Worm (Caenorhabditis elegans) whole organism, young adult: ENCODE measurements around the gene srg-64.

Experiments used
- B0261.1 ChIP-seq: sonication (generic microtip); optimal IDR thresholded peaks from 2 replicates; lab custom pipeline; 2016; ENCODE audit warnings: mild to moderate bottlenecking, missing genetic modification characterization, moderate library complexity, missing compliant biosample characterization
- C06A6.2 ChIP-seq: fragments of 200-800 bp; sonication (Bioruptor generic); conservative IDR thresholded peaks from 2 replicates; pipeline ENCODE4 v1.3.6; 2022; ENCODE audit warnings: missing genetic modification characterization, missing compliant biosample characterization
- D2030.7 ChIP-seq: fragments of 200-800 bp; sonication (Bioruptor generic); IDR thresholded peaks from 2 replicates; pipeline ENCODE4 v1.3.6; 2022; ENCODE audit warnings: missing genetic modification reagents, missing genetic modification characterization, missing compliant biosample characterization
- F33H1.4 ChIP-seq: fragments of 200-800 bp; sonication (Bioruptor generic); IDR thresholded peaks from 2 replicates; pipeline ENCODE4 v1.3.6; 2022; ENCODE audit warnings: missing genetic modification reagents, missing genetic modification characterization, missing compliant biosample characterization
- K11D2.4 ChIP-seq: fragments of 200-800 bp; sonication (Bioruptor generic); IDR thresholded peaks from 2 replicates; pipeline ENCODE4 v1.3.6; 2022; ENCODE audit warnings: missing genetic modification reagents, missing genetic modification characterization, missing compliant biosample characterization
- K12H6.12 ChIP-seq: fragments of 200-800 bp; sonication (Bioruptor generic); optimal IDR thresholded peaks from 2 replicates; lab custom pipeline; 2018; ENCODE audit warnings: mild to moderate bottlenecking, missing genetic modification characterization, missing compliant biosample characterization
- athp-1 ChIP-seq: sonication (generic microtip); optimal IDR thresholded peaks from 2 replicates; lab custom pipeline; 2017; ENCODE audit warnings: mild to moderate bottlenecking, missing genetic modification characterization, missing compliant biosample characterization
- bed-2 ChIP-seq: fragments of 200-800 bp; sonication (Bioruptor generic); IDR thresholded peaks from 2 replicates; pipeline ENCODE4 v1.3.6; 2022; ENCODE audit warnings: missing genetic modification reagents, missing genetic modification characterization, missing compliant biosample characterization
- dox-1 ChIP-seq: fragments of 200-800 bp; sonication (Bioruptor generic); IDR thresholded peaks from 2 replicates; pipeline ENCODE4 v1.3.6; 2022; ENCODE audit warnings: missing genetic modification reagents, missing genetic modification characterization, missing compliant biosample characterization
- egl-18 ChIP-seq: fragments of 200-800 bp; sonication (Bioruptor generic); IDR thresholded peaks from 2 replicates; pipeline ENCODE4 v1.3.6; 2022; ENCODE audit warnings: missing genetic modification reagents, missing genetic modification characterization, missing compliant biosample characterization
- egrh-3 ChIP-seq: fragments of 200-800 bp; sonication (Bioruptor generic); IDR thresholded peaks from 2 replicates; pipeline ENCODE4 v1.3.6; 2022; ENCODE audit warnings: missing genetic modification reagents, missing genetic modification characterization, missing compliant biosample characterization
- ets-4 ChIP-seq: fragments of 200-800 bp; sonication (Bioruptor generic); optimal IDR thresholded peaks from 2 replicates; lab custom pipeline; 2018; ENCODE audit warnings: mild to moderate bottlenecking, missing genetic modification characterization, missing compliant biosample characterization
- gei-17 ChIP-seq: fragments of 200-800 bp; sonication (Bioruptor generic); optimal IDR thresholded peaks from 2 replicates; lab custom pipeline; 2018; ENCODE audit warnings: mild to moderate bottlenecking, missing genetic modification characterization, missing compliant biosample characterization
- hmg-1.2 ChIP-seq: fragments of 200-800 bp; sonication (Bioruptor generic); IDR thresholded peaks from 2 replicates; pipeline ENCODE4 v1.3.6; 2022; ENCODE audit warnings: missing genetic modification reagents, missing genetic modification characterization, missing compliant biosample characterization
- hmg-20 ChIP-seq: fragments of 200-800 bp; sonication (Bioruptor generic); IDR thresholded peaks from 2 replicates; pipeline ENCODE4 v1.3.6; 2022; ENCODE audit warnings: missing genetic modification reagents, missing genetic modification characterization, missing compliant biosample characterization
- mes-4 ChIP-seq: sonication (generic microtip); optimal IDR thresholded peaks from 2 replicates; lab custom pipeline; 2016; ENCODE audit warnings: missing genotype, missing genetic modification characterization, missing compliant biosample characterization
- nhr-120 ChIP-seq: fragments of 200-800 bp; sonication (Bioruptor generic); IDR thresholded peaks from 2 replicates; pipeline ENCODE4 v1.3.6; 2022; ENCODE audit warnings: missing genetic modification characterization, missing compliant biosample characterization
- nhr-27 ChIP-seq: fragments of 200-800 bp; sonication (Bioruptor generic); optimal IDR thresholded peaks from 2 replicates; lab custom pipeline; 2018; ENCODE audit warnings: mild to moderate bottlenecking, missing genetic modification characterization, moderate library complexity, missing compliant biosample characterization
- nhr-80 ChIP-seq: sonication (generic microtip); optimal IDR thresholded peaks from 2 replicates; lab custom pipeline; 2016; ENCODE audit warnings: missing genetic modification characterization, missing compliant biosample characterization
- rec-8 ChIP-seq, 2 experiments: sonication (generic microtip); optimal IDR thresholded peaks; 2 replicates each; lab custom pipeline; 2016; ENCODE audit warnings: mild to moderate bottlenecking in 2 of 2, missing genetic modification characterization in 2 of 2, missing genetic modification reagents in 2 of 2, missing genotype in 2 of 2, missing biosample characterization in 1 of 2, missing compliant biosample characterization in 1 of 2, moderate library complexity in 1 of 2
- rpc-1 ChIP-seq, 2 experiments: fragments of 150-350 bp in 1 of 2; sonication (generic microtip) in 1 of 2; optimal IDR thresholded peaks; 2 replicates each; lab custom pipeline; 2014 to 2018; ENCODE audit warnings: missing biosample characterization in 1 of 2, missing genetic modification characterization in 1 of 2, missing genetic modification reagents in 1 of 2, missing genotype in 1 of 2
- sdz-38 ChIP-seq: sonication (generic microtip); optimal IDR thresholded peaks from 2 replicates; lab custom pipeline; 2016; ENCODE audit warnings: missing genotype, missing genetic modification characterization, missing compliant biosample characterization
- snpc-4 ChIP-seq, 5 experiments: fragments of 150-350 bp in 1 of 5; sonication (generic microtip) in 4 of 5; optimal IDR thresholded peaks; 2 replicates each; lab custom pipeline; 2014 to 2018; ENCODE audit warnings: missing genetic modification characterization in 5 of 5, missing biosample characterization in 3 of 5, antibody characterized with exemption in 2 of 5, mild to moderate bottlenecking in 2 of 5, missing compliant biosample characterization in 2 of 5, missing genotype in 2 of 5, moderate library complexity in 2 of 5, missing genetic modification reagents in 1 of 5
- tbp1 ChIP-seq: fragments of 200-800 bp; sonication (Bioruptor generic); optimal IDR thresholded peaks from 2 replicates; lab custom pipeline; 2018; ENCODE audit warnings: mild to moderate bottlenecking, missing genetic modification characterization, missing compliant biosample characterization
- xnd-1 ChIP-seq: sonication (generic microtip); optimal IDR thresholded peaks from 2 replicates; lab custom pipeline; 2016; ENCODE audit warnings: missing genotype, missing genetic modification reagents, missing genetic modification characterization, missing compliant biosample characterization
- zfh-2 ChIP-seq: fragments of 200-800 bp; sonication (Bioruptor generic); conservative IDR thresholded peaks from 2 replicates; pipeline ENCODE4 v1.3.6; 2022; ENCODE audit warnings: missing genetic modification reagents, missing genetic modification characterization, missing compliant biosample characterization
- ztf-6 ChIP-seq: fragments of 200-800 bp; sonication (Bioruptor generic); IDR thresholded peaks from 2 replicates; pipeline ENCODE4 v1.3.6; 2022; ENCODE audit warnings: missing genetic modification reagents, missing genetic modification characterization, missing compliant biosample characterization

srg-64 gene

DNA sequence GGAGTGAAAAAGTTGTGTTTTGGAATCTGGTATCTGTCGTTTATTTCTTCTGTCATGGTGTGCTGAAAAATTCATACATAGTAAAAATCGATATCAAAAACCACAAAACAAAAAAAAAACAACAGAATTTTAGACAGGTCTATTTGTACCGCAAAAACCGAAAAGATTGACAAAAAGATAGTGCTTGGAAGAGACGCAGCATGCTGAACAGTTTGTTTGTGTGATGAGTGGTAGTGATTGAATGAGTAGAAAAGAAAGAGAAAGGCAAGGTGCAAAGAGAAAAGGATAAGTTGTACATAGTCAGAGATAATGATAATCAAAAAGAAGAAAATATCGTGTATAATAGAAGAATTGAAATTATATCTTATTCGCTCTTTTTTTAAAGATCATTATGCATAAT lies 32.2 kb upstream of the srg-64 start, which contains the start of gene Y7A5A.2:
Gene Y7A5A.2 (minus strand): TSS at position 62 of the 400 bp plus-strand sequence.
- TF ChIP-seq dox-1 (GFP tag; lab: Robert Waterston, UW) (no peak), nhr-27 (no peak), hmg-1.2 (GFP tag; lab: Robert Waterston, UW) (peak; percentile 19; the same call in 1 of the 2 replicates)

DNA sequence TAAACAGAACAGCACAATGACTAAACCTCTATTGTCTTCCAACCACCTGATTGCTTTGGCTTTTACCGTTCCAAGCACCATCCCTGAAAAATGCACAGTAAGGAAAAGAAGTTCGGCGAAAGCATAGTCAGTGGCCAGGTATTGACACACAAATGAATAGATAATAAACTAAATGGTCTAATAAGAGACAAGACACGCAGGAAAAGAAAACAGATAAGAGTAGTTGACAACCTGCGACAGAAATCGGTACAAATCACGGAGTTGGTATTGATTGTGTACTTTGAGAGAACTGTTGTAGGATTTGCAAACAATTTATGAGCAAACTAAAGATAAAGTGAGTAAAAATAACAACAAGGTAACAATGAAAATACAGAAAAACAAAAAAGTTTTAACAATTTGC lies 31.0 kb upstream of the srg-64 start, which contains the start of gene Y7A5A.1:
Gene Y7A5A.1 (minus strand): TSS at position 83 of the 400 bp plus-strand sequence.
- peak; percentile 53 for TF ChIP-seq nhr-80
- no peak for TF ChIP-seq mes-4 (tag; lab: Kevin White, UChicago)
- no peak for TF ChIP-seq nhr-120 (GFP tag; lab: Robert Waterston, UW)
- no peak for TF ChIP-seq F33H1.4 (GFP tag; lab: Robert Waterston, UW)
- TF ChIP-seq ets-4 (GFP tag; lab: Kevin White, UChicago) = no peak
- TF ChIP-seq gei-17 (GFP tag; lab: Kevin White, UChicago) = no peak

DNA sequence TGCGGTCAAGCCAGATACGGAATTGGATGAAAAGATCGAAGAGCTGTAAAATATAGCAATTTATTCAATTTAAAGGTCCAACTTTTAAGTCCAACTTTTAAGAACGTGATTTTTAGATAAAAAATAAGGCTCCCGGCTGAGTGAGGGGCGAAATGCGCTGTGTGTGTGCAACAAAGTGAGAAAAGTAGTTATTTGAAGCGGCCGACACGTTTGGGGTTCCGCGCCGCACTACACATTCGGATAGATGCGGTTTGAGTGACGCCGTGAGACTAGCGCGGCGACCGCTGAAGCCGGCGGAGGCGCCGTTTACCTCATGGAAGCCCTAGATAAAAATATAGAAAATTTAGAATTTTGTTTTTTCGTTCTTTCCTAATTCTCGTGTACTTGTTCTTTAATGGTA lies 30.4 kb upstream of the srg-64 start:
- TF ChIP-seq D2030.7 (GFP tag; lab: Robert Waterston, UW) (no peak), snpc-4 (GFP tag; optimal IDR thresholded peaks at IDR 0.05; lab: Kevin White, UChicago) (no peak), snpc-4 (tag; optimal IDR thresholded peaks at IDR 0.05; lab: Kevin White, UChicago) (peak in 2 of 4 experiments; percentile 75 to 82), hmg-20 (GFP tag; lab: Robert Waterston, UW) (no peak), sdz-38 (no peak), zfh-2 (GFP tag; lab: Robert Waterston, UW) (peak; percentile 48), hmg-1.2 (GFP tag; lab: Robert Waterston, UW) (0 out of 2 replicates have a peak, but pooled peaks have one; percentile 9)

DNA sequence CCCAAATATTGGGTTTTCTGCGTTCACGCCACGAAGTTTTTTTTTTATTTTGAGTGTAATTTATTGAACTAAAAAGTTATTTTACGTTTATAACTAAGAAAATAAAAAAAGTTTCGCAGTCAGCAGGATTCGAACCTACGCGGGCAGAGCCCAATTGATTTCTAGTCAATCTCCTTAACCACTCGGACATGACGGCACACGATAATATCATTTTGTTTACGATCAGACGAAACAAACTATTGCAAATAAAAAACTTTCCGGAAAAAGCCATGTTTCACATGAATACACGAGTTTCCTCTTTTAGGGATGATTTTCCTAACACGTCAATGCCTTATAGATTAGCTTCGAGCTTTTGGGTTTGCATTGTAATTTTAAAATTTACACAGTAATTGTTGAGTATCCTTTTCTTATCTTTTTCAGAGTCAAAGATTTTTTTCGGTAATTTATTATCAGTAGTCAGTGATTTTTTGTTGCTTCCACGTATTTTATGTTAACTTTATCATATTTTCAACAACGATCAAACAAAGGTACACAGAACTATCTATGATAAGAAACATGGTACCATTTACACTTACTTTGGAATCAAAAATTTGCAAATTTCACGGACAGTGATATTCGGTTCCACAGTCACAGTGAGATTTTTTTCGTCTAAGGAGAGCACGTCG lies 29.6 kb upstream of the srg-64 start:
- no peak for TF ChIP-seq ztf-6 (GFP tag; lab: Robert Waterston, UW)
- no peak for TF ChIP-seq snpc-4 (GFP tag; optimal IDR thresholded peaks at IDR 0.05; lab: Kevin White, UChicago)
- TF ChIP-seq snpc-4 (tag; optimal IDR thresholded peaks at IDR 0.05; lab: Kevin White, UChicago) = peak in 1 of 4 experiments; percentile 65
- TF ChIP-seq C06A6.2 (GFP tag; lab: Robert Waterston, UW) = no peak
- no peak for TF ChIP-seq egl-18 (GFP tag; lab: Robert Waterston, UW)
- peak; percentile 50 for TF ChIP-seq B0261.1 (tag; lab: Kevin White, UChicago)
- peak; percentile 83 for TF ChIP-seq tbp1 (GFP tag; lab: Kevin White, UChicago)
- TF ChIP-seq bed-2 (GFP tag; lab: Robert Waterston, UW) = no peak
- TF ChIP-seq rpc-1 (optimal IDR thresholded peaks at IDR 0.05; lab: Kevin White, UChicago) = peak; percentile 44
- TF ChIP-seq rpc-1 (tag; optimal IDR thresholded peaks at IDR 0.05; lab: Kevin White, UChicago) = peak; percentile 70
- TF ChIP-seq nhr-80 = peak; percentile 5
- no peak for TF ChIP-seq rec-8 (tag; optimal IDR thresholded peaks at IDR 0.05; lab: Kevin White, UChicago)

DNA sequence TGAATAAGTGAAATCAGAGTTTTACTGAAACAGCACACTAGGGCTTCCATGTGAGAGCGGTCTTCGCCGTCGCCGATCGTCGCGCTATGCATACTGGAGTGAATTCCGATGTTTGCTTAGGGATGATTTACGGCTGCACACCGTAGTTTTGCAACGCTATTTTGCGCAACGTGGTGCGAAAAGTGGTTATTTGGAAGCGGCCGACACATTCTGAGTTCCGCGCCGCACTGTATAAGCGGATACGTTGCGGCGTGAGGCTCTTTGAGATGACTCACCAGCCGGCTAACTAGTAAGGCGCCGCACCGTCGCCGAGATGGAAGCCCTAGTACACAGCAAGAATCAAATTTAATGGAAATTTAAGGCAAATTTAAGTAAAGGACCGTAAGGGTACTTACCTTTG lies 28.1 kb upstream of the srg-64 start:
- TF ChIP-seq snpc-4 (GFP tag; optimal IDR thresholded peaks at IDR 0.05; lab: Kevin White, UChicago) (no peak), snpc-4 (tag; optimal IDR thresholded peaks at IDR 0.05; lab: Kevin White, UChicago) (peak in 2 of 4 experiments; percentile 54 to 79), athp-1 (tag; lab: Kevin White, UChicago) (no peak), bed-2 (GFP tag; lab: Robert Waterston, UW) (no peak), xnd-1 (no peak), K12H6.12 (no peak)

DNA sequence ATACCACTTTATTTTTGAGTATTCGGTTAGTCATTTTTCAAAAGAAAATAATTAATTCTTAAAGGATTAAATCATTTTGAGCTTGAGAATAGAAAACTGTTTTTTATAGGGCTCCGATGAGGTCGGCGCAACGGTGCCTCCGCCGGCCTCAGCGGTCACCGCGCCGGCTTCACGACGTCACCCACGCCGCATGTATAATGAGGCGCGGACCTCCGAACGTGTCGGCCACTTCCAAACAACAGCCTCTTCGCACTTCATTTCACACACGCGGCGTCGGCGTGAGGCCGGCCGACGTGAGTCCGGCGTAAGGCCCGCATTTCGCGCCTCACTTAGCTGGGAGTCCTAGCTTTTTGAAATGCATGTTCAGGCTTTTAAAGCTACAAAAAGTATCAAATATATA lies 26.4 kb upstream of the srg-64 start:
- TF ChIP-seq snpc-4 (GFP tag; optimal IDR thresholded peaks at IDR 0.05; lab: Kevin White, UChicago) = no peak
- TF ChIP-seq snpc-4 (tag; optimal IDR thresholded peaks at IDR 0.05; lab: Kevin White, UChicago) = peak in 2 of 4 experiments; percentile 31 to 35
- TF ChIP-seq egrh-3 = peak; percentile 62; the same call in 1 of the 2 replicates
- TF ChIP-seq K11D2.4 (GFP tag; lab: Robert Waterston, UW) = no peak
